Worm (Caenorhabditis elegans) whole organism, L3 larva: Measurements from ENCODE around the gene F07E5.7.
"Not testable (repeated sequence)": the region's sequence is repeated elsewhere in the genome, so short reads cannot be mapped to it uniquely, and the experiment has no call there.

Experiments
- ZK546.5 ChIP-seq: sonication (generic microtip); optimal IDR thresholded peaks from 2 replicates; lab custom pipeline; 2017; ENCODE audit warnings: missing biosample characterization, missing genetic modification characterization
- aly-2 ChIP-seq: fragments of 150-350 bp; optimal IDR thresholded peaks from 2 replicates; lab custom pipeline; 2014; ENCODE audit warnings: missing biosample characterization, missing genetic modification characterization
- ama-1 ChIP-seq: fragments of 150-350 bp; optimal IDR thresholded peaks from 2 replicates; lab custom pipeline; 2018
- ceh-28 ChIP-seq: fragments of 150-350 bp; optimal IDR thresholded peaks from 2 replicates; lab custom pipeline; 2014; ENCODE audit warnings: missing biosample characterization, missing genetic modification reagents, missing genetic modification characterization
- ceh-82 ChIP-seq: fragments of 150-350 bp; optimal IDR thresholded peaks from 2 replicates; lab custom pipeline; 2014; ENCODE audit warnings: missing biosample characterization, missing genetic modification characterization
- daf-12 ChIP-seq: fragments of 150-350 bp; optimal IDR thresholded peaks from 2 replicates; lab custom pipeline; 2014; ENCODE audit warnings: missing biosample characterization, missing genetic modification reagents, missing genetic modification characterization
- egl-27 ChIP-seq: sonication (generic microtip); optimal IDR thresholded peaks from 4 replicates; lab custom pipeline; 2017; ENCODE audit warnings: missing biosample characterization, missing genetic modification reagents, missing genetic modification characterization
- elt-2 ChIP-seq: sonication (generic microtip); optimal IDR thresholded peaks from 2 replicates; lab custom pipeline; 2016; ENCODE audit warnings: missing genetic modification reagents, mild to moderate bottlenecking, missing genetic modification characterization, missing compliant biosample characterization
- fkh-10 ChIP-seq: sonication (generic microtip); optimal IDR thresholded peaks from 2 replicates; lab custom pipeline; 2017; ENCODE audit warnings: missing biosample characterization, missing genetic modification reagents, missing genetic modification characterization
- fkh-2 ChIP-seq: fragments of 150-350 bp; optimal IDR thresholded peaks from 2 replicates; lab custom pipeline; 2014; ENCODE audit warnings: missing biosample characterization, missing genetic modification reagents, missing genetic modification characterization
- hmg-11 ChIP-seq: sonication (generic microtip); optimal IDR thresholded peaks from 2 replicates; lab custom pipeline; 2016; ENCODE audit warnings: missing genetic modification characterization, missing compliant biosample characterization
- lin-15B ChIP-seq: fragments of 150-350 bp; optimal IDR thresholded peaks from 2 replicates; lab custom pipeline; 2014; ENCODE audit warnings: missing biosample characterization, missing genetic modification characterization
- lsy-12 ChIP-seq: sonication (generic microtip); optimal IDR thresholded peaks from 2 replicates; lab custom pipeline; 2016; ENCODE audit warnings: mild to moderate bottlenecking, missing genetic modification characterization, missing compliant biosample characterization
- mdl-1 ChIP-seq: fragments of 150-350 bp; optimal IDR thresholded peaks from 2 replicates; lab custom pipeline; 2014; ENCODE audit warnings: missing biosample characterization, missing genetic modification characterization
- mml-1 ChIP-seq: fragments of 150-350 bp; sonication (generic microtip); optimal IDR thresholded peaks from 3 replicates; lab custom pipeline; 2014; ENCODE audit warnings: missing biosample characterization, missing genetic modification characterization
- nfya-1 ChIP-seq: sonication (generic microtip); optimal IDR thresholded peaks from 2 replicates; lab custom pipeline; 2017; ENCODE audit warnings: missing genetic modification characterization, mild to moderate bottlenecking, missing compliant biosample characterization, antibody characterized with exemption, moderate library complexity; ENCODE audit not compliant: insufficient read depth
- nhr-11 ChIP-seq: fragments of 150-350 bp; optimal IDR thresholded peaks from 2 replicates; lab custom pipeline; 2014; ENCODE audit warnings: missing biosample characterization, missing genetic modification characterization
- nhr-12 ChIP-seq: fragments of 150-350 bp; optimal IDR thresholded peaks from 2 replicates; lab custom pipeline; 2014; ENCODE audit warnings: missing biosample characterization, missing genetic modification characterization
- nhr-23 ChIP-seq: fragments of 150-350 bp; optimal IDR thresholded peaks from 2 replicates; lab custom pipeline; 2014; ENCODE audit warnings: missing biosample characterization, missing genetic modification reagents, missing genetic modification characterization
- nhr-237 ChIP-seq: fragments of 150-350 bp; optimal IDR thresholded peaks from 2 replicates; lab custom pipeline; 2014; ENCODE audit warnings: missing biosample characterization, missing genetic modification characterization
- nhr-43 ChIP-seq: sonication (generic microtip); optimal IDR thresholded peaks from 2 replicates; lab custom pipeline; 2016; ENCODE audit warnings: mild to moderate bottlenecking, missing genetic modification characterization, missing compliant biosample characterization; ENCODE audit not compliant: poor library complexity, severe bottlenecking
- nhr-67 ChIP-seq: fragments of 150-350 bp; optimal IDR thresholded peaks from 2 replicates; lab custom pipeline; 2014; ENCODE audit warnings: missing biosample characterization, missing genetic modification characterization
- nhr-76 ChIP-seq: fragments of 150-350 bp; sonication (generic microtip); optimal IDR thresholded peaks from 5 replicates; lab custom pipeline; 2014; ENCODE audit warnings: missing biosample characterization, missing genetic modification characterization
- nhr-77 ChIP-seq: fragments of 150-350 bp; optimal IDR thresholded peaks from 2 replicates; lab custom pipeline; 2014; ENCODE audit warnings: missing biosample characterization, missing genetic modification characterization
- pha-4 ChIP-seq: fragments of 150-350 bp; optimal IDR thresholded peaks from 2 replicates; lab custom pipeline; 2014; ENCODE audit warnings: missing biosample characterization, missing genetic modification reagents, missing genetic modification characterization
- pqm-1 ChIP-seq: fragments of 150-350 bp; optimal IDR thresholded peaks from 2 replicates; lab custom pipeline; 2017; ENCODE audit warnings: missing biosample characterization, missing genetic modification characterization, inconsistent platforms
- sea-2 ChIP-seq: fragments of 150-350 bp; sonication (generic microtip); optimal IDR thresholded peaks from 4 replicates; lab custom pipeline; 2014; ENCODE audit warnings: missing biosample characterization, missing genetic modification reagents, missing genetic modification characterization
- snpc-4 ChIP-seq: fragments of 150-350 bp; optimal IDR thresholded peaks from 2 replicates; lab custom pipeline; 2014; ENCODE audit warnings: missing biosample characterization, missing genetic modification characterization
- tbx-2 ChIP-seq: sonication (generic microtip); optimal IDR thresholded peaks from 2 replicates; lab custom pipeline; 2016; ENCODE audit warnings: mild to moderate bottlenecking, missing genetic modification characterization, missing compliant biosample characterization
- unc-62 ChIP-seq: fragments of 150-350 bp; sonication (generic microtip); optimal IDR thresholded peaks from 4 replicates; lab custom pipeline; 2014; ENCODE audit warnings: missing biosample characterization, missing genetic modification reagents, missing genetic modification characterization
- zag-1 ChIP-seq: fragments of 150-350 bp; optimal IDR thresholded peaks from 2 replicates; lab custom pipeline; 2014; ENCODE audit warnings: missing biosample characterization, missing genetic modification characterization
- ztf-11 ChIP-seq: fragments of 150-350 bp; optimal IDR thresholded peaks from 2 replicates; lab custom pipeline; 2014; ENCODE audit warnings: missing biosample characterization, missing genetic modification characterization
- ztf-4 ChIP-seq: fragments of 150-350 bp; optimal IDR thresholded peaks from 2 replicates; lab custom pipeline; 2014; ENCODE audit warnings: missing biosample characterization, missing genetic modification characterization

F07E5.7 gene

DNA sequence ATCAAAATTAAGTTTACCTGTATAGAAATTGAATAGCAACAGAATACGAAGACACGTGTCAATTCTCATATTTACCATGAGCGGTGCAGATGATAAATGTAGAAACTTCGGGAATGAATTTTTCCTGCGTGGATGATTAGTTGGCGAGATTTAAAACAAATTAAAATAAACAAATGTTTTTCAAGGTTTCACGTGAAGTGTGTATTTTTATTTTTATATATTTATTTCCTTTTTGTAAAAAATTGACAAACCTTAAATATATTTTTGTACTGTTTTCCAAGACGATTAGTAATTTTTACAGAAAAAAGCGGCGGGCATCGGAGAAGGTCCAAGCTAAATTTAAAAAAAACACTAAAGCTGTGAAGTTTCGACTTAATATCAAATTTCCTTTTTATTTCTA lies 4.2 kb upstream of the F07E5.7 start, which contains the start of gene F07E5.8:
F07E5.8 (minus strand) TSS at position 101 of the 400 bp plus-strand sequence.
- no peak for TF ChIP-seq unc-62 (GFP tag; lab: Kevin White, UChicago)
- no peak for TF ChIP-seq elt-2 (tag; lab: Kevin White, UChicago)
- TF ChIP-seq nhr-77 (tag; lab: Kevin White, UChicago): no peak
- TF ChIP-seq mml-1: no peak
- TF ChIP-seq ama-1 (lab: Kevin White, UChicago): no peak
- TF ChIP-seq nhr-67 (tag; lab: Kevin White, UChicago): no peak
- no peak for TF ChIP-seq nhr-43 (tag; lab: Kevin White, UChicago)
- TF ChIP-seq lsy-12 (tag; lab: Kevin White, UChicago): no peak
- TF ChIP-seq ztf-4: no peak
- TF ChIP-seq egl-27 (tag; lab: Kevin White, UChicago): no peak
- no peak for TF ChIP-seq mdl-1 (tag; lab: Kevin White, UChicago)
- no peak for TF ChIP-seq ceh-28 (tag; lab: Kevin White, UChicago)
- TF ChIP-seq ZK546.5 (tag; lab: Kevin White, UChicago): no peak
- no peak for TF ChIP-seq nhr-23 (tag; lab: Kevin White, UChicago)
- no peak for TF ChIP-seq ceh-82 (tag; lab: Kevin White, UChicago)

DNA sequence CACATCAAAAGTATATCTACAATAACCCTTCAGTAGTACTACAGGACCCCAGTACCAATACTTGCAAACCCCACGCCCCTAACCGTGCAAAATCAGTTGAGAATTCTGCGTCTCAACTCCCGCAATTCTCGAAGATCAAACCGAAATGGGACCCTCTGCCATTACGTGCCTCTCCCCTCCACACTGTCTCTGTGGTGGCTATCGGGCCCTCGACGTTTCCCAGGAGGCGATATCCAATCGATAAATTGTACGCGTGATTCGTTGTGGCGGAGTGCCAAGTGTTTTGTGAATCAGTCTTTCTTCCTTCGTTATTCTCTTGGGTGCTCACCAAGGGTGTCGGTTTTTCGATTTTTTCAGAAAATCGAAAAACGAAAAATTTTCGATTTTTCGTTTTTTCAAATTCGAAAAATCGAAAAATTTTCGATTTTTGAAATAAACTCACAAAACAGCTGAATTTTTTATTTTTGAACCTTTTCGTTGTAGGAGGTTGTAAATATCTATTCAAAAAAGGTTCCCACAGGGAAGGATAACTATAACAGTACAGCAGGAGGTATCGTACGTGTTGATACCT lies 3.8 kb downstream of the F07E5.7 start, which contains the start of gene F07E5.12:
F07E5.12 (plus strand) TSS at position 521 of the 571 bp plus-strand sequence.
- TF ChIP-seq ZK546.5 (tag; lab: Kevin White, UChicago); sea-2 (GFP tag; lab: Kevin White, UChicago); lin-15B (tag; lab: Kevin White, UChicago): not testable (repeated sequence)

ce11 chrII:2064497-2064896 lies 6.8 kb downstream of the F07E5.7 start, which contains the start of gene fbxb-6:
Gene fbxb-6, plus strand, starts transcription at chrII:2064797.
- TF ChIP-seq unc-62 (GFP tag; lab: Kevin White, UChicago) (no peak), nhr-11 (tag; lab: Kevin White, UChicago) (no peak), nhr-43 (tag; lab: Kevin White, UChicago) (no peak), aly-2 (tag; lab: Kevin White, UChicago) (no peak), nhr-23 (tag; lab: Kevin White, UChicago) (no peak), nhr-237 (no peak), daf-12 (tag; lab: Kevin White, UChicago) (no peak), mml-1 (no peak), tbx-2 (no peak), nhr-12 (tag; lab: Kevin White, UChicago) (no peak), ztf-4 (no peak), ama-1 (lab: Kevin White, UChicago) (no peak), pqm-1 (tag; lab: Kevin White, UChicago) (no peak), mdl-1 (tag; lab: Kevin White, UChicago) (no peak), ztf-11 (tag; lab: Kevin White, UChicago) (no peak), lsy-12 (tag; lab: Kevin White, UChicago) (no peak), zag-1 (no peak), fkh-2 (no peak)
- TF ChIP-seq, all 47 proteins: peak for 0

- no peak for TF ChIP-seq ama-1 (lab: Kevin White, UChicago)
- no peak for TF ChIP-seq unc-62 (GFP tag; lab: Kevin White, UChicago)
- TF ChIP-seq pha-4: no peak
- no peak for TF ChIP-seq fkh-2
- TF ChIP-seq nhr-43 (tag; lab: Kevin White, UChicago): no peak
- TF ChIP-seq hmg-11 (tag; lab: Kevin White, UChicago): no peak
- TF ChIP-seq fkh-10 (GFP tag; lab: Kevin White, UChicago): no peak
- TF ChIP-seq nhr-12 (tag; lab: Kevin White, UChicago): no peak
- no peak for TF ChIP-seq nhr-76 (tag; lab: Kevin White, UChicago)
- TF ChIP-seq ztf-11 (tag; lab: Kevin White, UChicago): no peak
- no peak for TF ChIP-seq nfya-1 (tag; lab: Kevin White, UChicago)
- no peak for TF ChIP-seq elt-2 (tag; lab: Kevin White, UChicago)
- TF ChIP-seq snpc-4 (tag; lab: Kevin White, UChicago): no peak
- no peak for TF ChIP-seq nhr-67 (tag; lab: Kevin White, UChicago)
- TF ChIP-seq, all 47 proteins: peak for 0
Measured at ce11 chrII:2063989-2064388, 7.3 kb downstream of the F07E5.7 start, which contains the start of gene F07E5.13. Gene F07E5.13, minus strand, starts transcription at chrII:2064089.
